Fruit fly (Drosophila melanogaster): Measurements from ENCODE around the gene CG17544.

The CG17544 gene

dm6 chr2L:19426330-19426781, 28.1 kb upstream of the CG17544 start, which contains the start of gene Pax:
Gene Pax, minus strand, starts transcription at chr2L:19426596.
- no peak for TF ChIP-seq CG13624 (GFP tag; optimal IDR thresholded peaks at IDR 0.05)
- no peak for TF ChIP-seq CG11093 (GFP tag; IDR thresholded peaks at IDR 0.05)
- TF ChIP-seq Fer3 (tag; optimal IDR thresholded peaks at IDR 0.05), result no peak
- TF ChIP-seq ftz-f1 (GFP tag; optimal IDR thresholded peaks at IDR 0.05), result no peak
- peak; percentile 96 for TF ChIP-seq chinmo (GFP tag; IDR thresholded peaks at IDR 0.05; ENCODE audit: partially characterized antibody)
- TF ChIP-seq H2.0 (GFP tag; IDR thresholded peaks at IDR 0.05), result no peak
- TF ChIP-seq Drgx (GFP tag; IDR thresholded peaks at IDR 0.05), result peak; percentile 47
- TF ChIP-seq HLH54F (GFP tag; optimal IDR thresholded peaks at IDR 0.05), result no peak
- peak; percentile 29 for TF ChIP-seq CG15601 (tag; optimal IDR thresholded peaks at IDR 0.05)
- peak; percentile 95 for TF ChIP-seq bbx (GFP tag; IDR thresholded peaks at IDR 0.05; ENCODE audit: partially characterized antibody)
- no peak for TF ChIP-seq Six4 (GFP tag; optimal IDR thresholded peaks at IDR 0.05)
- no peak for TF ChIP-seq Jarid2 (GFP tag; optimal IDR thresholded peaks at IDR 0.05)
- TF ChIP-seq Dp (GFP tag; optimal IDR thresholded peaks at IDR 0.05), result peak; percentile 67
- no peak for TF ChIP-seq jumu (GFP tag; optimal IDR thresholded peaks at IDR 0.05)
- TF ChIP-seq dpn (GFP tag; optimal IDR thresholded peaks at IDR 0.05), result no peak
- peak; percentile 94; the same call in 1 of the 2 replicates for TF ChIP-seq amos (GFP tag; IDR thresholded peaks at IDR 0.05; ENCODE audit: partially characterized antibody)
- peak; percentile 96 for TF ChIP-seq unc-4 (GFP tag; IDR thresholded peaks at IDR 0.05; ENCODE audit: partially characterized antibody)
- TF ChIP-seq ERR (GFP tag; optimal IDR thresholded peaks at IDR 0.05), result no peak
- TF ChIP-seq CG7745 (tag; optimal IDR thresholded peaks at IDR 0.05), result no peak
- peak; percentile 7 for TF ChIP-seq nmo (GFP tag; optimal IDR thresholded peaks at IDR 0.05)
- TF ChIP-seq sna (GFP tag; IDR thresholded peaks at IDR 0.05; ENCODE audit: partially characterized antibody), result peak; percentile 92
- no peak for TF ChIP-seq dmrt99B (tag; optimal IDR thresholded peaks at IDR 0.05)
- no peak for TF ChIP-seq CG10565 (GFP tag; optimal IDR thresholded peaks at IDR 0.05)
- TF ChIP-seq CG30431 (GFP tag; optimal IDR thresholded peaks at IDR 0.05), result no peak
- no peak for TF ChIP-seq Fer1 (GFP tag; optimal IDR thresholded peaks at IDR 0.05)
- TF ChIP-seq kni (GFP tag; optimal IDR thresholded peaks at IDR 0.05), result peak; percentile 37
- TF ChIP-seq CG3163 (GFP tag; optimal IDR thresholded peaks at IDR 0.05), result no peak
- peak; percentile 92 for TF ChIP-seq Opbp (GFP tag; IDR thresholded peaks at IDR 0.05; ENCODE audit: partially characterized antibody)
- no peak for TF ChIP-seq Chrac-16 (GFP tag; optimal IDR thresholded peaks at IDR 0.05)
- TF ChIP-seq Neu2 (GFP tag; optimal IDR thresholded peaks at IDR 0.05; ENCODE audit: borderline replicate concordance), result no peak
- no peak for TF ChIP-seq CG12942 (GFP tag; optimal IDR thresholded peaks at IDR 0.05)
- TF ChIP-seq CG15514 (GFP tag; optimal IDR thresholded peaks at IDR 0.05), result peak; percentile 64
- TF ChIP-seq twi (tag; optimal IDR thresholded peaks at IDR 0.05), result no peak
- TF ChIP-seq stwl (tag; optimal IDR thresholded peaks at IDR 0.05), result peak; percentile 31
- TF ChIP-seq chn (GFP tag; optimal IDR thresholded peaks at IDR 0.05), result no peak
- TF ChIP-seq gro (GFP tag; optimal IDR thresholded peaks at IDR 0.05), result no peak
- TF ChIP-seq croc (GFP tag; conservative IDR thresholded peaks at IDR 0.05), result no peak
- TF ChIP-seq CG6689 (GFP tag; IDR thresholded peaks at IDR 0.05), result no peak
- no peak for TF ChIP-seq CG8765 (GFP tag; IDR thresholded peaks at IDR 0.05)
- TF ChIP-seq CG12104 (GFP tag; optimal IDR thresholded peaks at IDR 0.05), result no peak
- TF ChIP-seq CG10267 (tag; optimal IDR thresholded peaks at IDR 0.05), result peak; percentile 1
- TF ChIP-seq CG2199 (GFP tag; IDR thresholded peaks at IDR 0.05), result 0 out of 3 replicates have a peak, but pooled peaks have one; percentile 32
- no peak for TF ChIP-seq CG11247 (GFP tag; IDR thresholded peaks at IDR 0.05)
- no peak for TF ChIP-seq CG13894 (tag; optimal IDR thresholded peaks at IDR 0.05)
- peak; percentile 5; the same call in 1 of the 2 replicates for TF ChIP-seq CG9932 (GFP tag; IDR thresholded peaks at IDR 0.05)
- no peak for TF ChIP-seq CG12299 (tag; optimal IDR thresholded peaks at IDR 0.05)
- peak; percentile 11 for TF ChIP-seq Hmr (GFP tag; optimal IDR thresholded peaks at IDR 0.05)
- TF ChIP-seq fd96Cb (tag; optimal IDR thresholded peaks at IDR 0.05), result no peak
- TF ChIP-seq sqz (GFP tag; optimal IDR thresholded peaks at IDR 0.05), result peak; percentile 96
- no peak for TF ChIP-seq CG10462 (GFP tag; optimal IDR thresholded peaks at IDR 0.05)
